Worm (Caenorhabditis elegans) whole organism, young adult: ENCODE data around the gene R160.3.
"Not testable (repeated sequence)": the region's sequence is repeated elsewhere in the genome, so short reads cannot be mapped to it uniquely, and the experiment has no call there.

ENCODE experiments used
- B0336.3 ChIP-seq: fragments of 200-800 bp; sonication (Bioruptor generic); IDR thresholded peaks from 2 replicates; pipeline ENCODE4 v1.3.6; 2022; ENCODE audit warnings: missing genetic modification characterization, missing compliant biosample characterization
- F22D6.2 ChIP-seq: sonication (generic microtip); optimal IDR thresholded peaks from 2 replicates; lab custom pipeline; 2016; ENCODE audit warnings: mild to moderate bottlenecking, missing genetic modification characterization, missing compliant biosample characterization
- F23B12.7 ChIP-seq: sonication (generic microtip); optimal IDR thresholded peaks from 2 replicates; lab custom pipeline; 2017; ENCODE audit warnings: missing genetic modification characterization, mild to moderate bottlenecking, missing compliant biosample characterization, antibody characterized with exemption, moderate library complexity; ENCODE audit not compliant: insufficient read depth
- F49E8.2 ChIP-seq: sonication (generic microtip); optimal IDR thresholded peaks from 3 replicates; lab custom pipeline; 2017; ENCODE audit warnings: missing genetic modification characterization, mild to moderate bottlenecking, missing compliant biosample characterization, antibody characterized with exemption, moderate library complexity; ENCODE audit not compliant: insufficient read depth
- K12H6.12 ChIP-seq: fragments of 200-800 bp; sonication (Bioruptor generic); optimal IDR thresholded peaks from 2 replicates; lab custom pipeline; 2018; ENCODE audit warnings: mild to moderate bottlenecking, missing genetic modification characterization, missing compliant biosample characterization
- T26A5.8 ChIP-seq: sonication (generic microtip); optimal IDR thresholded peaks from 2 replicates; lab custom pipeline; 2016; ENCODE audit warnings: missing genetic modification characterization, missing compliant biosample characterization
- Y56A3A.18 ChIP-seq: fragments of 200-800 bp; sonication (Bioruptor generic); IDR thresholded peaks from 2 replicates; pipeline ENCODE4 v1.3.6; 2022; ENCODE audit warnings: missing genetic modification reagents, missing genetic modification characterization, missing compliant biosample characterization
- Y67H2A.10 ChIP-seq: fragments of 200-800 bp; sonication (Bioruptor generic); conservative IDR thresholded peaks from 2 replicates; pipeline ENCODE4 v1.3.6; 2022; ENCODE audit warnings: missing genetic modification reagents, missing genetic modification characterization, missing compliant biosample characterization
- athp-1 ChIP-seq: sonication (generic microtip); optimal IDR thresholded peaks from 2 replicates; lab custom pipeline; 2017; ENCODE audit warnings: mild to moderate bottlenecking, missing genetic modification characterization, missing compliant biosample characterization
- attf-5 ChIP-seq: fragments of 200-800 bp; sonication (Bioruptor generic); optimal IDR thresholded peaks from 2 replicates; lab custom pipeline; 2018; ENCODE audit warnings: mild to moderate bottlenecking, missing genetic modification characterization, missing compliant biosample characterization
- attf-6 ChIP-seq: fragments of 200-800 bp; sonication (Bioruptor generic); IDR thresholded peaks from 2 replicates; pipeline ENCODE4 v1.3.6; 2022; ENCODE audit warnings: missing genetic modification reagents, missing genetic modification characterization, missing compliant biosample characterization
- bed-1 ChIP-seq: fragments of 200-800 bp; sonication (Bioruptor generic); IDR thresholded peaks from 2 replicates; pipeline ENCODE4 v1.3.6; 2022; ENCODE audit warnings: missing genetic modification reagents, missing genetic modification characterization, missing compliant biosample characterization
- bed-2 ChIP-seq: fragments of 200-800 bp; sonication (Bioruptor generic); IDR thresholded peaks from 2 replicates; pipeline ENCODE4 v1.3.6; 2022; ENCODE audit warnings: missing genetic modification reagents, missing genetic modification characterization, missing compliant biosample characterization
- ccch-3 ChIP-seq: fragments of 200-800 bp; sonication (Bioruptor generic); optimal IDR thresholded peaks from 2 replicates; lab custom pipeline; 2018; ENCODE audit warnings: mild to moderate bottlenecking, missing genetic modification characterization, missing compliant biosample characterization
- ceh-100 ChIP-seq: fragments of 200-800 bp; sonication (Bioruptor generic); IDR thresholded peaks from 2 replicates; pipeline ENCODE4 v1.3.6; 2022; ENCODE audit warnings: missing genetic modification reagents, missing genetic modification characterization, missing compliant biosample characterization
- ceh-79 ChIP-seq: sonication (generic microtip); optimal IDR thresholded peaks from 2 replicates; lab custom pipeline; 2017; ENCODE audit warnings: mild to moderate bottlenecking, missing genetic modification characterization, missing compliant biosample characterization
- dox-1 ChIP-seq: fragments of 200-800 bp; sonication (Bioruptor generic); IDR thresholded peaks from 2 replicates; pipeline ENCODE4 v1.3.6; 2022; ENCODE audit warnings: missing genetic modification reagents, missing genetic modification characterization, missing compliant biosample characterization
- egl-18 ChIP-seq: fragments of 200-800 bp; sonication (Bioruptor generic); IDR thresholded peaks from 2 replicates; pipeline ENCODE4 v1.3.6; 2022; ENCODE audit warnings: missing genetic modification reagents, missing genetic modification characterization, missing compliant biosample characterization
- egrh-3 ChIP-seq: fragments of 200-800 bp; sonication (Bioruptor generic); IDR thresholded peaks from 2 replicates; pipeline ENCODE4 v1.3.6; 2022; ENCODE audit warnings: missing genetic modification reagents, missing genetic modification characterization, missing compliant biosample characterization
- hmg-1.2 ChIP-seq: fragments of 200-800 bp; sonication (Bioruptor generic); IDR thresholded peaks from 2 replicates; pipeline ENCODE4 v1.3.6; 2022; ENCODE audit warnings: missing genetic modification reagents, missing genetic modification characterization, missing compliant biosample characterization
- hrde-1 ChIP-seq: sonication (generic microtip); optimal IDR thresholded peaks from 2 replicates; lab custom pipeline; 2016; ENCODE audit warnings: missing genetic modification characterization, mild to moderate bottlenecking, missing compliant biosample characterization, moderate library complexity, missing genotype, missing genetic modification reagents, borderline replicate concordance
- lag-1 ChIP-seq: fragments of 200-800 bp; sonication (Bioruptor generic); IDR thresholded peaks from 2 replicates; pipeline ENCODE4 v1.3.6; 2022; ENCODE audit warnings: missing genetic modification reagents, missing genetic modification characterization, missing compliant biosample characterization
- lin-54 ChIP-seq: fragments of 200-800 bp; sonication (Bioruptor generic); optimal IDR thresholded peaks from 2 replicates; lab custom pipeline; 2018; ENCODE audit warnings: mild to moderate bottlenecking, missing genetic modification characterization, missing compliant biosample characterization
- madf-8 ChIP-seq: fragments of 200-800 bp; sonication (Bioruptor generic); conservative IDR thresholded peaks from 2 replicates; pipeline ENCODE4 v1.3.6; 2022; ENCODE audit warnings: missing genetic modification reagents, missing genetic modification characterization, missing compliant biosample characterization
- mcd-1 ChIP-seq: fragments of 200-800 bp; sonication (Bioruptor generic); IDR thresholded peaks from 2 replicates; pipeline ENCODE4 v1.3.6; 2022; ENCODE audit warnings: missing genetic modification reagents, missing genetic modification characterization, missing compliant biosample characterization
- mes-4 ChIP-seq: sonication (generic microtip); optimal IDR thresholded peaks from 2 replicates; lab custom pipeline; 2016; ENCODE audit warnings: missing genotype, missing genetic modification characterization, missing compliant biosample characterization
- nfya-1 ChIP-seq: sonication (generic microtip); optimal IDR thresholded peaks from 2 replicates; lab custom pipeline; 2017; ENCODE audit warnings: antibody characterized with exemption, missing compliant biosample characterization, missing genetic modification characterization, borderline replicate concordance; ENCODE audit not compliant: insufficient read depth
- nfyb-1 ChIP-seq: fragments of 200-800 bp; sonication (Bioruptor generic); IDR thresholded peaks from 2 replicates; pipeline ENCODE4 v1.3.6; 2022; ENCODE audit warnings: missing genetic modification reagents, missing genetic modification characterization, missing compliant biosample characterization
- nhr-120 ChIP-seq: fragments of 200-800 bp; sonication (Bioruptor generic); IDR thresholded peaks from 2 replicates; pipeline ENCODE4 v1.3.6; 2022; ENCODE audit warnings: missing genetic modification characterization, missing compliant biosample characterization
- nhr-179 ChIP-seq: sonication (generic microtip); optimal IDR thresholded peaks from 2 replicates; lab custom pipeline; 2016; ENCODE audit warnings: mild to moderate bottlenecking, missing genetic modification characterization, missing compliant biosample characterization
- nhr-80 ChIP-seq: sonication (generic microtip); optimal IDR thresholded peaks from 2 replicates; lab custom pipeline; 2016; ENCODE audit warnings: missing genetic modification characterization, missing compliant biosample characterization
- nhr-90 ChIP-seq: sonication (generic microtip); optimal IDR thresholded peaks from 2 replicates; lab custom pipeline; 2016; ENCODE audit warnings: missing genotype, mild to moderate bottlenecking, missing genetic modification characterization, missing compliant biosample characterization
- pbrm-1 ChIP-seq: fragments of 200-800 bp; sonication (Bioruptor generic); IDR thresholded peaks from 2 replicates; pipeline ENCODE4 v1.3.6; 2022; ENCODE audit warnings: missing genetic modification reagents, missing genetic modification characterization, missing compliant biosample characterization
- rpc-1 ChIP-seq, 2 experiments: fragments of 150-350 bp in 1 of 2; sonication (generic microtip) in 1 of 2; optimal IDR thresholded peaks; 2 replicates each; lab custom pipeline; 2014 to 2018; ENCODE audit warnings: missing biosample characterization in 1 of 2, missing genetic modification characterization in 1 of 2, missing genetic modification reagents in 1 of 2, missing genotype in 1 of 2
- snpc-1.3 ChIP-seq: sonication (generic microtip); optimal IDR thresholded peaks from 2 replicates; lab custom pipeline; 2017; ENCODE audit warnings: missing genetic modification characterization, mild to moderate bottlenecking, missing compliant biosample characterization, antibody characterized with exemption, moderate library complexity, missing genotype, missing genetic modification reagents; ENCODE audit not compliant: insufficient read depth
- snpc-3.4 ChIP-seq: sonication (generic microtip); optimal IDR thresholded peaks from 2 replicates; lab custom pipeline; 2017; ENCODE audit warnings: missing genetic modification characterization, mild to moderate bottlenecking, missing compliant biosample characterization, antibody characterized with exemption, moderate library complexity, missing genotype, missing genetic modification reagents
- snpc-4 ChIP-seq, 5 experiments: fragments of 150-350 bp in 1 of 5; sonication (generic microtip) in 4 of 5; optimal IDR thresholded peaks; 2 replicates each; lab custom pipeline; 2014 to 2018; ENCODE audit warnings: missing genetic modification characterization in 5 of 5, missing biosample characterization in 3 of 5, antibody characterized with exemption in 2 of 5, mild to moderate bottlenecking in 2 of 5, missing compliant biosample characterization in 2 of 5, missing genotype in 2 of 5, moderate library complexity in 2 of 5, missing genetic modification reagents in 1 of 5
- tbx-9 ChIP-seq: sonication (generic microtip); optimal IDR thresholded peaks from 2 replicates; lab custom pipeline; 2016; ENCODE audit warnings: borderline replicate concordance, missing genetic modification characterization, inconsistent platforms, missing compliant biosample characterization
- xnd-1 ChIP-seq: sonication (generic microtip); optimal IDR thresholded peaks from 2 replicates; lab custom pipeline; 2016; ENCODE audit warnings: missing genotype, missing genetic modification reagents, missing genetic modification characterization, missing compliant biosample characterization
- zfh-2 ChIP-seq: fragments of 200-800 bp; sonication (Bioruptor generic); conservative IDR thresholded peaks from 2 replicates; pipeline ENCODE4 v1.3.6; 2022; ENCODE audit warnings: missing genetic modification reagents, missing genetic modification characterization, missing compliant biosample characterization
- ztf-25 ChIP-seq: fragments of 200-800 bp; sonication (Bioruptor generic); IDR thresholded peaks from 2 replicates; pipeline ENCODE4 v1.3.6; 2022; ENCODE audit warnings: missing genetic modification reagents, missing genetic modification characterization, missing compliant biosample characterization
- ztf-26 ChIP-seq: sonication (generic microtip); optimal IDR thresholded peaks from 2 replicates; lab custom pipeline; 2017; ENCODE audit warnings: missing genetic modification characterization, missing compliant biosample characterization
- ztf-3 ChIP-seq: fragments of 200-800 bp; sonication (Bioruptor generic); optimal IDR thresholded peaks from 2 replicates; lab custom pipeline; 2018; ENCODE audit warnings: mild to moderate bottlenecking, missing genetic modification characterization, missing compliant biosample characterization

R160.3 gene

DNA sequence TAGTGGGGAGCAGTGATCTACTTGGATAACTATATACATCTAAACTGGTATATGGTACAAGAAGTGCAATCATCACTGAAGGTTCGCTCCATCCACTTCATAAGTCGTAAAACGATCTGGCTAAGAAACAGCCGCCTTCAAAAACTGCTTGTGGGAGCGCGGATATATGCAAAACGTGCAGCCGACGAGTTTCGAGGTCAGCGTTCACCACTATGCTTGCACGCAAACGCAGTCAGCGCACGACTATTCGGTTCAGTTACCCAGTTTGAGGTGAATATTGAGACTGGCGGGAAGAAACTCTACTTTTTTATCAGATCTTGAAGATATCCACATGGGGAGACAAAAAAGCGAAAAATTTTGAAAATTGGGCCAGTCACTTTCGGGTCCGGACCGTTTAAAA, 28.4 kb upstream of the R160.3 start:
- TF ChIP-seq hmg-1.2 (GFP tag; lab: Robert Waterston, UW) (peak; percentile 58), dox-1 (0 out of 2 replicates have a peak, but pooled peaks have one; percentile 12), snpc-4 (tag; optimal IDR thresholded peaks at IDR 0.05; lab: Kevin White, UChicago) (peak in 2 of 4 experiments; percentile 67 to 75)
- not testable (repeated sequence) for TF ChIP-seq snpc-4 (GFP tag; optimal IDR thresholded peaks at IDR 0.05; lab: Kevin White, UChicago)

DNA sequence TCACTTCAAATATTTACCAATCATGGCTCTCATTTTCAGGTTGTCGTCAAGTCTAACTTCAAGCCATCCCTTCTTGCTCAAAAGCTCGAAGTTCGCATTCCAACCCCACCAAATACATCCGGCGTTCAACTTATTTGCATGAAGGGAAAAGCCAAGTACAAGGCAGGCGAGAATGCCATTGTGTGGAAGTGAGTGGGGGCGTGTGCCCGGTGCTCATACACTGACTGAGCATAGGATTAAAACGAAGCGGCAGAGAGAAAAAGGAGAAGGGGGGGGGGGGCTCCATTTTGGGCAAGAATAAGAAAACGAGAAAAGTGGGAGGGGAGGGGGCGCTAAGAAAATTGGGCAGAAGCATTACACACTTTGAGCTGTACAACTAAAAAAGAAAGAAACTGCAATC, 25.5 kb upstream of the R160.3 start:
- TF ChIP-seq F23B12.7 (tag; lab: Kevin White, UChicago), result no peak
- peak; percentile 33; the same call in 1 of the 2 replicates for TF ChIP-seq zfh-2 (GFP tag; lab: Robert Waterston, UW)
- TF ChIP-seq, all 124 proteins: peak for 1

- TF ChIP-seq B0336.3 (GFP tag; lab: Robert Waterston, UW), result peak; percentile 81
- peak; percentile 87 for TF ChIP-seq nhr-80 (tag; lab: Kevin White, UChicago)
- TF ChIP-seq ceh-79 (tag; lab: Kevin White, UChicago), result no peak
- TF ChIP-seq rpc-1 (optimal IDR thresholded peaks at IDR 0.05; lab: Kevin White, UChicago), result no peak
- no peak for TF ChIP-seq rpc-1 (tag; optimal IDR thresholded peaks at IDR 0.05; lab: Kevin White, UChicago)
- TF ChIP-seq bed-1 (GFP tag; lab: Robert Waterston, UW), result no peak
- TF ChIP-seq mcd-1 (GFP tag; lab: Robert Waterston, UW), result peak; percentile 71
- TF ChIP-seq nhr-120, result no peak
- TF ChIP-seq egl-18 (GFP tag; lab: Robert Waterston, UW), result no peak
- TF ChIP-seq nfya-1 (tag; lab: Kevin White, UChicago), result no peak
- peak; percentile 35 for TF ChIP-seq F22D6.2 (tag; lab: Kevin White, UChicago)
- no peak for TF ChIP-seq F49E8.2 (tag; lab: Kevin White, UChicago)
- no peak for TF ChIP-seq tbx-9 (tag; lab: Kevin White, UChicago)
- no peak for TF ChIP-seq snpc-1.3
- TF ChIP-seq snpc-3.4 (tag; lab: Kevin White, UChicago), result no peak
- peak; percentile 87 for TF ChIP-seq nfyb-1 (GFP tag; lab: Robert Waterston, UW)
- TF ChIP-seq nhr-90, result peak; percentile 2
- no peak for TF ChIP-seq xnd-1 (tag; lab: Kevin White, UChicago)
- TF ChIP-seq ceh-100 (GFP tag; lab: Robert Waterston, UW), result no peak
- TF ChIP-seq pbrm-1 (GFP tag; lab: Robert Waterston, UW), result peak; percentile 87
- TF ChIP-seq madf-8 (GFP tag; lab: Robert Waterston, UW), result no peak
- TF ChIP-seq hrde-1 (tag; lab: Kevin White, UChicago), result no peak
- no peak for TF ChIP-seq Y56A3A.18
- no peak for TF ChIP-seq lag-1 (GFP tag; lab: Robert Waterston, UW)
- TF ChIP-seq Y67H2A.10 (GFP tag; lab: Robert Waterston, UW), result peak; percentile 64
- TF ChIP-seq bed-2 (GFP tag; lab: Robert Waterston, UW), result peak; percentile 80; the same call in 1 of the 2 replicates
- TF ChIP-seq mes-4 (tag; lab: Kevin White, UChicago), result no peak
- TF ChIP-seq egrh-3, result peak; percentile 60
- TF ChIP-seq ccch-3 (GFP tag; lab: Kevin White, UChicago), result no peak
- peak; percentile 87 for TF ChIP-seq dox-1
- peak; percentile 76 for TF ChIP-seq ztf-26 (tag; lab: Kevin White, UChicago)
- TF ChIP-seq K12H6.12 (tag; lab: Kevin White, UChicago), result peak; percentile 93
- TF ChIP-seq lin-54 (GFP tag; lab: Kevin White, UChicago), result peak; percentile 51
- TF ChIP-seq athp-1 (tag; lab: Kevin White, UChicago), result peak; percentile 23
- TF ChIP-seq ztf-3 (GFP tag; lab: Kevin White, UChicago), result no peak
- TF ChIP-seq T26A5.8 (tag; lab: Kevin White, UChicago), result no peak
- TF ChIP-seq ztf-25 (GFP tag; lab: Robert Waterston, UW), result no peak
- peak; percentile 93 for TF ChIP-seq attf-5 (GFP tag; lab: Kevin White, UChicago)
- TF ChIP-seq nhr-179 (tag; lab: Kevin White, UChicago), result no peak
- TF ChIP-seq attf-6 (GFP tag; lab: Robert Waterston, UW), result no peak
These were observed 22.8 kb upstream of the R160.3 start, which contains the start of gene dpy-23 for ce11 chrX:4388834-4389409. Gene dpy-23 (plus strand): TSS chrX:4389359.
